Fruit fly (Drosophila melanogaster) whole organism, embryonic: ENCODE measurements around the gene Gr5a.
A peak's percentile ranks its signal among the peaks of the same experiment; 100 is the strongest.

Experiments
- C15 ChIP-seq: fragments of 200-800 bp; sonication (Bioruptor generic); IDR thresholded peaks from 3 replicates; pipeline ENCODE4 v1.3.6; 2022; ENCODE audit warnings: missing biosample characterization, missing genetic modification characterization
- CG1024 ChIP-seq: fragments of 200-800 bp; sonication (Bioruptor generic); IDR thresholded peaks from 2 replicates; pipeline ENCODE4 v1.3.6; 2022; ENCODE audit warnings: missing biosample characterization, missing genetic modification characterization
- CG11093 ChIP-seq: fragments of 200-800 bp; sonication (Bioruptor generic); IDR thresholded peaks from 3 replicates; pipeline ENCODE4 v1.3.6; 2022; ENCODE audit warnings: missing biosample characterization, missing genetic modification characterization
- CG11723 ChIP-seq: fragments of 200-800 bp; sonication (Bioruptor generic); optimal IDR thresholded peaks from 2 replicates; lab custom pipeline; 2017; ENCODE audit warnings: missing biosample characterization, mild to moderate bottlenecking, missing genetic modification characterization
- CG13775 ChIP-seq: fragments of 200-800 bp; sonication (Bioruptor generic); optimal IDR thresholded peaks from 3 replicates; lab custom pipeline; 2017; ENCODE audit warnings: missing biosample characterization, mild to moderate bottlenecking, missing genetic modification characterization
- CG14050 ChIP-seq: fragments of 200-800 bp; sonication (Bioruptor generic); IDR thresholded peaks from 3 replicates; pipeline ENCODE4 v1.3.6; 2022; ENCODE audit warnings: missing biosample characterization, missing genetic modification characterization
- CG14860 ChIP-seq: fragments of 200-800 bp; sonication (Bioruptor generic); IDR thresholded peaks from 3 replicates; pipeline ENCODE4 v1.3.6; 2022; ENCODE audit warnings: missing biosample characterization, missing genetic modification characterization; ENCODE audit not compliant: partially characterized antibody
- CG1529 ChIP-seq: fragments of 200-800 bp; sonication (Bioruptor generic); optimal IDR thresholded peaks from 3 replicates; lab custom pipeline; 2018; ENCODE audit warnings: missing biosample characterization, missing genetic modification characterization
- CG15514 ChIP-seq: fragments of 200-800 bp; sonication (Bioruptor generic); optimal IDR thresholded peaks from 3 replicates; lab custom pipeline; 2017; ENCODE audit warnings: missing biosample characterization, missing genetic modification characterization, mild to moderate bottlenecking, moderate library complexity, missing genetic modification reagents
- CG15601 ChIP-seq: fragments of 200-800 bp; sonication (Bioruptor generic); optimal IDR thresholded peaks from 3 replicates; lab custom pipeline; 2019; ENCODE audit warnings: missing biosample characterization, mild to moderate bottlenecking, missing genetic modification characterization, moderate library complexity
- CG17385 ChIP-seq: fragments of 200-800 bp; sonication (Bioruptor generic); optimal IDR thresholded peaks from 3 replicates; lab custom pipeline; 2018; ENCODE audit warnings: missing biosample characterization, mild to moderate bottlenecking, missing genetic modification characterization
- CG18476 ChIP-seq: fragments of 200-800 bp; sonication (Bioruptor generic); optimal IDR thresholded peaks from 2 replicates; lab custom pipeline; 2016; ENCODE audit warnings: missing biosample characterization, mild to moderate bottlenecking, missing genetic modification characterization
- CG18764 ChIP-seq: fragments of 200-800 bp; sonication (Bioruptor generic); optimal IDR thresholded peaks from 3 replicates; lab custom pipeline; 2016; ENCODE audit warnings: missing biosample characterization, missing genetic modification characterization
- CG33213 ChIP-seq: fragments of 200-800 bp; sonication (Bioruptor generic); optimal IDR thresholded peaks from 3 replicates; lab custom pipeline; 2016; ENCODE audit warnings: missing biosample characterization, missing genetic modification characterization
- CG3838 ChIP-seq: fragments of 200-800 bp; sonication (Bioruptor generic); optimal IDR thresholded peaks from 3 replicates; lab custom pipeline; 2016; ENCODE audit warnings: missing biosample characterization, missing genetic modification characterization
- CG5245 ChIP-seq: fragments of 200-800 bp; sonication (Bioruptor generic); optimal IDR thresholded peaks from 3 replicates; lab custom pipeline; 2016; ENCODE audit warnings: missing biosample characterization, missing genetic modification characterization
- CG6654 ChIP-seq: fragments of 200-800 bp; sonication (Bioruptor generic); optimal IDR thresholded peaks from 2 replicates; lab custom pipeline; 2017; ENCODE audit warnings: missing biosample characterization, mild to moderate bottlenecking, missing genetic modification characterization
- CG6813 ChIP-seq: fragments of 200-800 bp; sonication (Bioruptor generic); optimal IDR thresholded peaks from 2 replicates; lab custom pipeline; 2017; ENCODE audit warnings: missing biosample characterization, missing genetic modification characterization, mild to moderate bottlenecking, moderate library complexity, missing genetic modification reagents
- CG8359 ChIP-seq: fragments of 200-800 bp; sonication (Bioruptor generic); optimal IDR thresholded peaks from 2 replicates; lab custom pipeline; 2017; ENCODE audit warnings: missing biosample characterization, mild to moderate bottlenecking, missing genetic modification characterization, borderline replicate concordance
- Eip74EF ChIP-seq, 2 experiments: fragments of 200-800 bp in 1 of 2; fragments of >200 bp in 1 of 2; sonication (Bioruptor generic) in 1 of 2; optimal IDR thresholded peaks; 2 replicates each; lab custom pipeline; 2017 to 2019; ENCODE audit warnings: missing biosample characterization in 2 of 2, missing genetic modification characterization in 2 of 2, mild to moderate bottlenecking in 1 of 2, moderate library complexity in 1 of 2
- Fer1 ChIP-seq: fragments of 200-800 bp; sonication (Bioruptor generic); optimal IDR thresholded peaks from 2 replicates; lab custom pipeline; 2017; ENCODE audit warnings: missing biosample characterization, mild to moderate bottlenecking, missing genetic modification characterization
- Fer2 ChIP-seq: fragments of 200-800 bp; sonication (Bioruptor generic); optimal IDR thresholded peaks from 2 replicates; lab custom pipeline; 2018; ENCODE audit warnings: missing biosample characterization, mild to moderate bottlenecking, missing genetic modification characterization, moderate library complexity
- Hsf ChIP-seq: fragments of 200-800 bp; sonication (Bioruptor generic); optimal IDR thresholded peaks from 3 replicates; lab custom pipeline; 2016; ENCODE audit warnings: missing biosample characterization, missing genetic modification characterization
- Lpt ChIP-seq: fragments of >200 bp; optimal IDR thresholded peaks from 2 replicates; lab custom pipeline; 2018; ENCODE audit warnings: missing biosample characterization, missing genetic modification characterization
- Med ChIP-seq: fragments of 200-800 bp; sonication (Bioruptor generic); peaks from one replicate; lab custom pipeline; 2016; ENCODE audit warnings: missing biosample characterization, missing genetic modification characterization, mild to moderate bottlenecking, inconsistent platforms, moderate library complexity
- NK7.1 ChIP-seq: fragments of 200-800 bp; sonication (Bioruptor generic); optimal IDR thresholded peaks from 3 replicates; lab custom pipeline; 2016; ENCODE audit warnings: missing biosample characterization, missing genetic modification characterization
- NfI ChIP-seq: fragments of 200-800 bp; sonication (Bioruptor generic); optimal IDR thresholded peaks from 3 replicates; lab custom pipeline; 2018; ENCODE audit warnings: missing biosample characterization, mild to moderate bottlenecking, missing genetic modification characterization, moderate library complexity
- PHDP ChIP-seq: fragments of 200-800 bp; sonication (Bioruptor generic); optimal IDR thresholded peaks from 3 replicates; lab custom pipeline; 2018; ENCODE audit warnings: missing biosample characterization, mild to moderate bottlenecking, missing genetic modification characterization, moderate library complexity
- Six4 ChIP-seq: fragments of 200-800 bp; sonication (Bioruptor generic); optimal IDR thresholded peaks from 2 replicates; lab custom pipeline; 2016; ENCODE audit warnings: missing biosample characterization, missing genetic modification characterization
- TFAM ChIP-seq: fragments of 200-800 bp; sonication (Bioruptor generic); optimal IDR thresholded peaks from 2 replicates; lab custom pipeline; 2017; ENCODE audit warnings: missing biosample characterization, missing genetic modification characterization, inconsistent platforms
- ab ChIP-seq: fragments of 200-800 bp; sonication (Bioruptor generic); optimal IDR thresholded peaks from 2 replicates; lab custom pipeline; 2016; ENCODE audit warnings: missing biosample characterization, missing genetic modification characterization
- bab2 ChIP-seq: fragments of 200-800 bp; sonication (Bioruptor generic); optimal IDR thresholded peaks from 2 replicates; lab custom pipeline; 2016; ENCODE audit warnings: missing biosample characterization, missing genetic modification characterization
- btn ChIP-seq: fragments of 200-800 bp; sonication (Bioruptor generic); optimal IDR thresholded peaks from 2 replicates; lab custom pipeline; 2016; ENCODE audit warnings: missing biosample characterization, missing genetic modification characterization
- chif ChIP-seq, 2 experiments: fragments of 200-800 bp; sonication (Bioruptor generic); optimal IDR thresholded peaks; 3 replicates each; lab custom pipeline; 2016; ENCODE audit warnings: missing biosample characterization in 2 of 2, missing genetic modification characterization in 2 of 2
- chn ChIP-seq: fragments of 200-800 bp; sonication (Bioruptor generic); optimal IDR thresholded peaks from 2 replicates; lab custom pipeline; 2016; ENCODE audit warnings: missing biosample characterization, missing genetic modification characterization
- dpn ChIP-seq, 2 experiments: fragments of 200-800 bp; sonication (Bioruptor generic); optimal IDR thresholded peaks; 3 replicates each; lab custom pipeline; 2016; ENCODE audit warnings: missing biosample characterization in 2 of 2, missing genetic modification characterization in 2 of 2
- exex ChIP-seq: fragments of 200-800 bp; sonication (Bioruptor generic); optimal IDR thresholded peaks from 4 replicates; lab custom pipeline; 2018; ENCODE audit warnings: missing biosample characterization, mild to moderate bottlenecking, missing genetic modification characterization, moderate library complexity
- gsb-n ChIP-seq: fragments of 200-800 bp; sonication (Bioruptor generic); optimal IDR thresholded peaks from 3 replicates; lab custom pipeline; 2018; ENCODE audit warnings: missing biosample characterization, mild to moderate bottlenecking, missing genetic modification characterization
- ham ChIP-seq: fragments of 200-800 bp; sonication (Bioruptor generic); IDR thresholded peaks from 2 replicates; pipeline ENCODE4 v1.3.6; 2022; ENCODE audit warnings: missing biosample characterization, missing genetic modification characterization
- kay ChIP-seq: fragments of 200-800 bp; sonication (Bioruptor generic); optimal IDR thresholded peaks from 2 replicates; lab custom pipeline; 2016; ENCODE audit warnings: missing biosample characterization, missing genetic modification characterization
- kni ChIP-seq: fragments of 200-800 bp; sonication (Bioruptor generic); optimal IDR thresholded peaks from 3 replicates; lab custom pipeline; 2017; ENCODE audit warnings: mild to moderate bottlenecking, missing biosample characterization, missing genetic modification reagents, missing genetic modification characterization
- lola ChIP-seq, 3 experiments: fragments of >200 bp in 2 of 3; fragments of 200-800 bp in 1 of 3; sonication (Bioruptor generic) in 1 of 3; optimal IDR thresholded peaks; 2 replicates each; lab custom pipeline; 2017 to 2019; ENCODE audit warnings: missing biosample characterization in 3 of 3, missing genetic modification characterization in 3 of 3, mild to moderate bottlenecking in 1 of 3, moderate library complexity in 1 of 3
- pan ChIP-seq, 4 experiments: fragments of >200 bp in 3 of 4; fragments of 200-800 bp in 1 of 4; sonication (Bioruptor generic) in 1 of 4; optimal IDR thresholded peaks in 3 of 4; IDR thresholded peaks in 1 of 4; 2 replicates each; pipeline versions ENCODE4 v1.3.6 to Lab custom; 2017 to 2022; ENCODE audit warnings: missing biosample characterization in 2 of 4, missing genetic modification characterization in 2 of 4, mixed read lengths in 1 of 4
- ranshi ChIP-seq: fragments of 200-800 bp; sonication (Bioruptor generic); IDR thresholded peaks from 2 replicates; pipeline ENCODE4 v1.3.6; 2022; ENCODE audit warnings: missing biosample characterization, missing genetic modification characterization
- salm ChIP-seq: fragments of 200-800 bp; sonication (Bioruptor generic); optimal IDR thresholded peaks from 2 replicates; lab custom pipeline; 2018; ENCODE audit warnings: missing biosample characterization, mild to moderate bottlenecking, missing genetic modification characterization
- schlank ChIP-seq: fragments of 200-800 bp; sonication (Bioruptor generic); optimal IDR thresholded peaks from 2 replicates; lab custom pipeline; 2018; ENCODE audit warnings: missing biosample characterization, mild to moderate bottlenecking, missing genetic modification characterization
- sob ChIP-seq: fragments of 200-800 bp; sonication (Bioruptor generic); IDR thresholded peaks from 2 replicates; pipeline ENCODE4 v1.3.6; 2022; ENCODE audit warnings: missing biosample characterization, missing genetic modification characterization

Gr5a gene

dm6 chrX:5678178-5678470 lies 2.3 kb upstream of the Gr5a start (continued):
- TF ChIP-seq NK7.1 (GFP tag; lab: Kevin White, UChicago) (peak; percentile 1), C15 (0 out of 3 replicates have a peak, but pooled peaks have one; percentile 3), ham (GFP tag; lab: Robert Waterston, UW) (peak; percentile 2; the same call in 1 of the 2 replicates), Fer1 (peak; percentile 18), ab (GFP tag; lab: Kevin White, UChicago) (no peak), kay (GFP tag; lab: Kevin White, UChicago) (no peak), PHDP (no peak), CG14050 (GFP tag; lab: Robert Waterston, UW) (0 out of 3 replicates have a peak, but pooled peaks have one; percentile 5), chif (GFP tag; optimal IDR thresholded peaks at IDR 0.05; lab: Kevin White, UChicago) (peak in 1 of 2 experiments; percentile 40), CG8359 (GFP tag; lab: Kevin White, UChicago) (no peak), CG1529 (GFP tag; lab: Kevin White, UChicago) (no peak), Med (peak; percentile 59)

DNA sequence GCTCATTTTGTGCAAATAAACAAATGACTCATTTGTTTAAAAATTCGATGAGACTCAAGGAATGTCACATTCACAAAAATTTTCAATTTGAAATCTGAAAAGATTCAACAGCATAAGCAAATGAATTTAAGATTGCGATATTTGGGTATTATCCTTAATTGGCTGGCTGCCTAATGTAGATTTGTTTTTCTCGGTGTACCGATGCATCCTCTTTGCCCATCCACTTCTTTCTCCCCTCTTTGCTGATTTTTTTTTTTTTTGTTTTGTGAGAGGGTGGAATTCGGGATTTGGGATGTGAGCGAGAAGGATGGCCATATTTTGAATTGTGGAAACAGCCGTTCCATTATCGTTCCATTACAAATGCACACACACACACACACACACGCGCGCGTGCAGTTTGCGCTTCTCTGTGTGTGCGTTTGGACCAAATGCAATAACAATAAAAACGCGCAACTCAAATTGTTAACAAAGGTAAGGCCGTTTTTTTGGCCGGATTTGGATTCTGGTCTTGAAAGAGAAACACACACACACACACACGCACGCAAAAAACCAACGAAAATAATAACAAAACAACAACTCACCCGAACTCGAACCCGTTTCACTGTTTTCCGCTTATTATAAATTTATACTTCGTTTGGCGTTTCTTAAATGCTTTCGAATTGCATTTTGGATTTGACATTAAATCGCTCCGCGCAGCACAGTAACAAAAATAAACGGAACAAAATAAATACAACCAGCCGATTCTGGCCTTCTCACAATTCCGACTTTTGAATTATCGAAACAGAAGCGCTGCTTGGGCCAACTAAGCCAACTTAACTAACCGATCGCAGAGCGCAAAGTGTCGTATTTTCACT lies 1.1 kb upstream of the Gr5a start:
- TF ChIP-seq ranshi (no peak), CG3838 (GFP tag; lab: Kevin White, UChicago) (no peak), bab2 (peak; percentile 21), CG6813 (peak; percentile 43), exex (tag; lab: Kevin White, UChicago) (no peak), CG6654 (peak; percentile 15), CG1024 (GFP tag; lab: Robert Waterston, UW) (no peak; the same call in 1 of the 2 replicates), CG14860 (GFP tag; lab: Robert Waterston, UW) (no peak), chn (peak; percentile 40), CG13775 (GFP tag; lab: Kevin White, UChicago) (peak; percentile 33), CG18764 (GFP tag; lab: Kevin White, UChicago) (peak; percentile 41), btn (peak; percentile 3), CG5245 (peak; percentile 3), CG33213 (GFP tag; lab: Kevin White, UChicago) (peak; percentile 17), Hsf (GFP tag; lab: Kevin White, UChicago) (peak; percentile 35), CG15601 (peak; percentile 43), gsb-n (tag; lab: Kevin White, UChicago) (peak; percentile 46), Six4 (GFP tag; lab: Kevin White, UChicago) (peak; percentile 36), CG11723 (peak; percentile 7), kni (peak; percentile 44), lola (GFP tag; optimal IDR thresholded peaks at IDR 0.05; lab: Kevin White, UChicago) (peak in 1 of 3 experiments; percentile 72), salm (tag; lab: Kevin White, UChicago) (no peak), TFAM (GFP tag; lab: Kevin White, UChicago) (no peak), schlank (tag; lab: Kevin White, UChicago) (no peak), Eip74EF (GFP tag; optimal IDR thresholded peaks at IDR 0.05; lab: Kevin White, UChicago) (no peak), pan (optimal IDR thresholded peaks at IDR 0.05; lab: Kevin White, UChicago) (no peak), pan (GFP tag; optimal IDR thresholded peaks at IDR 0.05 in 1 of 2, IDR thresholded peaks at IDR 0.05 in 1 of 2) (peak in 1 of 2 experiments; percentile 33), Fer2 (no peak), CG18476 (GFP tag; lab: Kevin White, UChicago) (peak; percentile 14), Lpt (GFP tag; lab: Kevin White, UChicago) (no peak), CG11093 (GFP tag; lab: Robert Waterston, UW) (0 out of 3 replicates have a peak, but pooled peaks have one; percentile 52), sob (no peak), CG15514 (peak; percentile 6), dpn (GFP tag; optimal IDR thresholded peaks at IDR 0.05; lab: Kevin White, UChicago) (peak; percentile 48 to 49), NfI (no peak), CG17385 (peak; percentile 28)
